Worm (Caenorhabditis elegans) whole organism, L1 larva: ENCODE results near the gene C56C10.7.

Experiments
- C04F5.9 ChIP-seq: sonication (generic microtip); optimal IDR thresholded peaks from 2 replicates; lab custom pipeline; 2016; ENCODE audit warnings: missing genetic modification characterization, missing compliant biosample characterization
- C16A3.4 ChIP-seq: fragments of 150-350 bp; optimal IDR thresholded peaks from 2 replicates; lab custom pipeline; 2014; ENCODE audit warnings: missing biosample characterization, missing genetic modification characterization
- C34B4.2 ChIP-seq: sonication (generic microtip); optimal IDR thresholded peaks from 2 replicates; lab custom pipeline; 2017; ENCODE audit warnings: mild to moderate bottlenecking, missing genetic modification characterization, missing compliant biosample characterization
- F16B12.6 ChIP-seq: fragments of 150-350 bp; optimal IDR thresholded peaks from 2 replicates; lab custom pipeline; 2014; ENCODE audit warnings: missing biosample characterization, missing genetic modification characterization
- Y116A8C.19 ChIP-seq: sonication (generic microtip); optimal IDR thresholded peaks from 2 replicates; lab custom pipeline; 2016; ENCODE audit warnings: missing compliant biosample characterization, missing genetic modification characterization, borderline replicate concordance
- alr-1 ChIP-seq: fragments of 200-800 bp; sonication (Bioruptor generic); optimal IDR thresholded peaks from 2 replicates; lab custom pipeline; 2018; ENCODE audit warnings: borderline replicate concordance, mild to moderate bottlenecking, missing genetic modification characterization, missing compliant biosample characterization
- aly-2 ChIP-seq: fragments of 150-350 bp; optimal IDR thresholded peaks from 2 replicates; lab custom pipeline; 2014; ENCODE audit warnings: missing biosample characterization, missing genetic modification characterization
- blmp-1 ChIP-seq: fragments of 150-350 bp; optimal IDR thresholded peaks from 2 replicates; lab custom pipeline; 2014; ENCODE audit warnings: missing biosample characterization, missing genetic modification characterization
- ceh-63 ChIP-seq: fragments of 200-800 bp; sonication (Bioruptor generic); optimal IDR thresholded peaks from 2 replicates; lab custom pipeline; 2018; ENCODE audit warnings: mild to moderate bottlenecking, missing genetic modification characterization, missing compliant biosample characterization
- ceh-8 ChIP-seq: fragments of 200-800 bp; sonication (Bioruptor generic); optimal IDR thresholded peaks from 2 replicates; lab custom pipeline; 2018; ENCODE audit warnings: mild to moderate bottlenecking, missing genetic modification characterization, moderate library complexity, missing compliant biosample characterization
- ceh-88 ChIP-seq: fragments of 200-800 bp; sonication (Bioruptor generic); IDR thresholded peaks from 2 replicates; pipeline ENCODE4 v1.3.6; 2022; ENCODE audit warnings: missing genetic modification characterization, missing compliant biosample characterization
- ceh-90 ChIP-seq: sonication (generic microtip); optimal IDR thresholded peaks from 2 replicates; lab custom pipeline; 2016; ENCODE audit warnings: missing genetic modification characterization, missing compliant biosample characterization
- dpl-1 ChIP-seq, 3 experiments: fragments of 150-350 bp in 2 of 3; sonication (generic microtip) in 1 of 3; optimal IDR thresholded peaks; 2 replicates each; lab custom pipeline; 2014 to 2017; ENCODE audit warnings: missing biosample characterization in 3 of 3, missing genetic modification characterization in 3 of 3, missing genetic modification reagents in 3 of 3
- efl-1 ChIP-seq, 4 experiments: fragments of 150-350 bp; optimal IDR thresholded peaks in 3 of 4; peaks in 1 of 4; 1 replicate in 1 of 4; 2 replicates in 3 of 4; lab custom pipeline; 2014; ENCODE audit warnings: missing biosample characterization in 2 of 4, missing genetic modification characterization in 2 of 4, missing genetic modification reagents in 2 of 4
- egl-27 ChIP-seq, 2 experiments: fragments of 150-350 bp in 1 of 2; sonication (generic microtip); optimal IDR thresholded peaks; 3 replicates each; lab custom pipeline; 2017 to 2018; ENCODE audit warnings: missing biosample characterization in 2 of 2, missing genetic modification characterization in 2 of 2, missing genetic modification reagents in 2 of 2
- elt-3 ChIP-seq, 6 experiments: fragments of 150-350 bp in 1 of 6; sonication (generic microtip); optimal IDR thresholded peaks; 2 replicates each; lab custom pipeline; 2017 to 2018; ENCODE audit warnings: missing biosample characterization in 6 of 6, missing genetic modification characterization in 6 of 6, inconsistent platforms in 1 of 6
- ets-5 ChIP-seq: fragments of 200-800 bp; sonication (Bioruptor generic); IDR thresholded peaks from 2 replicates; pipeline ENCODE4 v1.3.6; 2022; ENCODE audit warnings: missing genetic modification characterization, missing compliant biosample characterization
- fkh-10 ChIP-seq: sonication (generic microtip); optimal IDR thresholded peaks from 2 replicates; lab custom pipeline; 2017; ENCODE audit warnings: missing biosample characterization, missing genetic modification reagents, missing genetic modification characterization
- fos-1 ChIP-seq: fragments of 150-350 bp; optimal IDR thresholded peaks from 2 replicates; lab custom pipeline; 2014; ENCODE audit warnings: missing biosample characterization, missing genetic modification characterization
- grh-1 ChIP-seq: fragments of 200-800 bp; sonication (Bioruptor generic); IDR thresholded peaks from 2 replicates; pipeline ENCODE4 v1.3.6; 2022; ENCODE audit warnings: missing genetic modification reagents, missing genetic modification characterization, missing compliant biosample characterization
- hpl-2 ChIP-seq: fragments of 150-350 bp; optimal IDR thresholded peaks from 2 replicates; lab custom pipeline; 2014; ENCODE audit warnings: missing biosample characterization, missing genetic modification reagents, missing genetic modification characterization
- jun-1 ChIP-seq: fragments of 150-350 bp; optimal IDR thresholded peaks from 2 replicates; lab custom pipeline; 2014; ENCODE audit warnings: missing biosample characterization, missing genetic modification reagents, missing genetic modification characterization
- lin-13 ChIP-seq: fragments of 150-350 bp; optimal IDR thresholded peaks from 2 replicates; lab custom pipeline; 2014; ENCODE audit warnings: missing biosample characterization, missing genetic modification reagents, missing genetic modification characterization
- lsy-2 ChIP-seq, 2 experiments: fragments of 150-350 bp; optimal IDR thresholded peaks; 2 replicates each; lab custom pipeline; 2014; ENCODE audit warnings: missing biosample characterization in 2 of 2, missing genetic modification characterization in 2 of 2
- mab-9 ChIP-seq: fragments of 200-800 bp; sonication (Bioruptor generic); IDR thresholded peaks from 2 replicates; pipeline ENCODE4 v1.3.6; 2022; ENCODE audit warnings: missing genetic modification reagents, missing genetic modification characterization, missing compliant biosample characterization
- mef-2 ChIP-seq: fragments of 150-350 bp; optimal IDR thresholded peaks from 2 replicates; lab custom pipeline; 2014; ENCODE audit warnings: missing biosample characterization, missing genetic modification characterization
- nhr-12 ChIP-seq: sonication (generic microtip); optimal IDR thresholded peaks from 2 replicates; lab custom pipeline; 2017; ENCODE audit warnings: missing biosample characterization, missing genetic modification characterization
- nhr-20 ChIP-seq: sonication (generic microtip); optimal IDR thresholded peaks from 2 replicates; lab custom pipeline; 2016; ENCODE audit warnings: mild to moderate bottlenecking, missing genetic modification characterization, missing compliant biosample characterization
- nhr-237 ChIP-seq: fragments of 150-350 bp; optimal IDR thresholded peaks from 2 replicates; lab custom pipeline; 2014; ENCODE audit warnings: missing biosample characterization, missing genetic modification characterization
- nhr-47 ChIP-seq: sonication (generic microtip); optimal IDR thresholded peaks from 2 replicates; lab custom pipeline; 2016; ENCODE audit warnings: mild to moderate bottlenecking, missing genetic modification characterization, moderate library complexity, missing compliant biosample characterization
- nhr-71 ChIP-seq: sonication (generic microtip); optimal IDR thresholded peaks from 2 replicates; lab custom pipeline; 2016; ENCODE audit warnings: mild to moderate bottlenecking, missing genetic modification characterization, moderate library complexity, missing compliant biosample characterization
- nhr-77 ChIP-seq: fragments of 150-350 bp; optimal IDR thresholded peaks from 2 replicates; lab custom pipeline; 2014; ENCODE audit warnings: missing biosample characterization, missing genetic modification characterization
- pag-3 ChIP-seq: sonication (generic microtip); optimal IDR thresholded peaks from 2 replicates; lab custom pipeline; 2017; ENCODE audit warnings: missing genetic modification characterization, mild to moderate bottlenecking, missing compliant biosample characterization, antibody characterized with exemption, borderline replicate concordance; ENCODE audit not compliant: insufficient read depth
- rnt-1 ChIP-seq: sonication (generic microtip); optimal IDR thresholded peaks from 2 replicates; lab custom pipeline; 2016; ENCODE audit warnings: mild to moderate bottlenecking, missing genetic modification characterization, moderate library complexity, missing compliant biosample characterization
- skn-1 ChIP-seq: fragments of 150-350 bp; optimal IDR thresholded peaks from 2 replicates; lab custom pipeline; 2014; ENCODE audit warnings: missing biosample characterization, missing genetic modification characterization
- sptf-1 ChIP-seq: fragments of 150-350 bp; optimal IDR thresholded peaks from 2 replicates; lab custom pipeline; 2014; ENCODE audit warnings: missing biosample characterization, missing genetic modification characterization
- swsn-7 ChIP-seq: sonication (generic microtip); optimal IDR thresholded peaks from 2 replicates; lab custom pipeline; 2016; ENCODE audit warnings: missing genetic modification characterization, missing compliant biosample characterization
- tlp-1 ChIP-seq: fragments of 150-350 bp; optimal IDR thresholded peaks from 2 replicates; lab custom pipeline; 2014; ENCODE audit warnings: missing biosample characterization, missing genetic modification characterization
- unc-130 ChIP-seq: fragments of 150-350 bp; optimal IDR thresholded peaks from 2 replicates; lab custom pipeline; 2017; ENCODE audit warnings: missing biosample characterization, missing genetic modification characterization, inconsistent platforms
- unc-30 ChIP-seq: sonication (generic microtip); optimal IDR thresholded peaks from 2 replicates; lab custom pipeline; 2017; ENCODE audit warnings: missing biosample characterization, missing genetic modification characterization
- unc-62 ChIP-seq: fragments of 150-350 bp; optimal IDR thresholded peaks from 2 replicates; lab custom pipeline; 2014; ENCODE audit warnings: missing biosample characterization, missing genetic modification reagents, missing genetic modification characterization
- unc-98 ChIP-seq: fragments of 200-800 bp; sonication (Bioruptor generic); IDR thresholded peaks from 2 replicates; pipeline ENCODE4 v1.3.6; 2022; ENCODE audit warnings: missing genetic modification characterization, missing compliant biosample characterization
- vab-15 ChIP-seq: sonication (generic microtip); optimal IDR thresholded peaks from 2 replicates; lab custom pipeline; 2017; ENCODE audit warnings: missing genotype, mild to moderate bottlenecking, missing genetic modification characterization, missing compliant biosample characterization
- xbp-1 ChIP-seq: sonication (generic microtip); optimal IDR thresholded peaks from 2 replicates; lab custom pipeline; 2016; ENCODE audit warnings: missing genetic modification characterization, missing compliant biosample characterization
- ztf-11 ChIP-seq, 2 experiments: sonication (generic microtip); optimal IDR thresholded peaks; 2 replicates each; lab custom pipeline; 2016 to 2017; ENCODE audit warnings: missing genetic modification characterization in 2 of 2, missing biosample characterization in 1 of 2, missing compliant biosample characterization in 1 of 2

The C56C10.7 gene

ce11 chrII:6573677-6574076 lies 13.7 kb downstream of the C56C10.7 start, which contains the start of gene sra-28:
Gene sra-28 (minus strand): TSS chrII:6573777.
- TF ChIP-seq C04F5.9, result no peak
- no peak for TF ChIP-seq skn-1 (tag; lab: Kevin White, UChicago)
- TF ChIP-seq lsy-2 (tag; optimal IDR thresholded peaks at IDR 0.05; lab: Kevin White, UChicago), result no peak
- no peak for TF ChIP-seq sptf-1 (tag; lab: Kevin White, UChicago)
- TF ChIP-seq aly-2, result no peak
- TF ChIP-seq swsn-7 (tag; lab: Kevin White, UChicago), result no peak
- TF ChIP-seq grh-1 (GFP tag; lab: Robert Waterston, UW), result no peak
- no peak for TF ChIP-seq unc-98 (GFP tag; lab: Robert Waterston, UW)
- TF ChIP-seq alr-1 (tag; lab: Kevin White, UChicago), result no peak
- TF ChIP-seq ceh-88, result no peak
- TF ChIP-seq efl-1 (optimal IDR thresholded peaks at IDR 0.05; lab: Kevin White, UChicago), result no peak
- no peak for TF ChIP-seq efl-1 (GFP tag; optimal IDR thresholded peaks at IDR 0.05 in 1 of 2; lab: Kevin White, UChicago)

- TF ChIP-seq ztf-11 (tag; optimal IDR thresholded peaks at IDR 0.05; lab: Kevin White, UChicago) (no peak), nhr-47 (tag; lab: Kevin White, UChicago) (no peak), mab-9 (GFP tag; lab: Robert Waterston, UW) (no peak), grh-1 (GFP tag; lab: Robert Waterston, UW) (no peak), alr-1 (tag; lab: Kevin White, UChicago) (no peak), ceh-63 (GFP tag; lab: Kevin White, UChicago) (no peak), egl-27 (tag; optimal IDR thresholded peaks at IDR 0.05; lab: Kevin White, UChicago) (no peak), fkh-10 (GFP tag; lab: Kevin White, UChicago) (no peak), rnt-1 (tag; lab: Kevin White, UChicago) (no peak), fos-1 (tag; lab: Kevin White, UChicago) (no peak), unc-130 (tag; lab: Kevin White, UChicago) (no peak), hpl-2 (no peak), elt-3 (tag; optimal IDR thresholded peaks at IDR 0.05; lab: Kevin White, UChicago) (no peak), ceh-8 (GFP tag; lab: Kevin White, UChicago) (no peak), nhr-12 (no peak), lin-13 (GFP tag; lab: Kevin White, UChicago) (no peak), aly-2 (no peak), jun-1 (tag; lab: Kevin White, UChicago) (no peak), nhr-237 (no peak)
Measured at ce11 chrII:6568707-6569106, 18.7 kb downstream of the C56C10.7 start, which contains the start of gene sra-27. Gene sra-27 (plus strand): TSS chrII:6569007.

ce11 chrII:6566628-6567180 lies 20.7 kb downstream of the C56C10.7 start, which contains the start of the genes F18C5.5 and F18C5.9:
Gene F18C5.5 (minus strand): TSS chrII:6566728.
Gene F18C5.9 (plus strand): TSS chrII:6567130.
- TF ChIP-seq blmp-1 (tag; lab: Kevin White, UChicago) (peak; percentile 58), unc-62 (GFP tag; lab: Kevin White, UChicago) (no peak)

- peak; percentile 45 for TF ChIP-seq swsn-7 (tag; lab: Kevin White, UChicago)
- TF ChIP-seq unc-30, result no peak
- no peak for TF ChIP-seq ceh-88
- no peak for TF ChIP-seq vab-15 (tag; lab: Kevin White, UChicago)
- TF ChIP-seq ceh-8 (GFP tag; lab: Kevin White, UChicago), result no peak
- TF ChIP-seq C16A3.4 (tag; lab: Kevin White, UChicago), result peak; percentile 13
- no peak for TF ChIP-seq F16B12.6 (tag; lab: Kevin White, UChicago)
- TF ChIP-seq mef-2 (tag; lab: Kevin White, UChicago), result no peak
- peak; percentile 31 for TF ChIP-seq nhr-77
- no peak for TF ChIP-seq unc-98 (GFP tag; lab: Robert Waterston, UW)
- TF ChIP-seq pag-3, result no peak
- TF ChIP-seq xbp-1 (tag; lab: Kevin White, UChicago), result peak; percentile 31
- peak; percentile 49 for TF ChIP-seq nhr-71 (tag; lab: Kevin White, UChicago)
- no peak for TF ChIP-seq ets-5 (GFP tag; lab: Robert Waterston, UW)
- TF ChIP-seq dpl-1 (GFP tag; optimal IDR thresholded peaks at IDR 0.05; lab: Kevin White, UChicago), result peak in 2 of 3 experiments; percentile 17 to 25
- no peak for TF ChIP-seq C34B4.2 (tag; lab: Kevin White, UChicago)
- TF ChIP-seq aly-2, result no peak
- TF ChIP-seq C04F5.9, result no peak
- peak; percentile 51 for TF ChIP-seq nhr-20 (tag; lab: Kevin White, UChicago)
- TF ChIP-seq Y116A8C.19 (tag; lab: Kevin White, UChicago), result no peak
- TF ChIP-seq hpl-2, result no peak
- TF ChIP-seq lin-13 (GFP tag; lab: Kevin White, UChicago), result no peak
- TF ChIP-seq ceh-90 (tag; lab: Kevin White, UChicago), result no peak
- no peak for TF ChIP-seq tlp-1 (tag; lab: Kevin White, UChicago)
Measured at ce11 chrII:6565077-6565476, 22.3 kb downstream of the C56C10.7 start, which contains the start of gene mpz-3. Gene mpz-3 (minus strand): TSS chrII:6565396.
